Fruit fly (Drosophila melanogaster): ENCODE data around the gene Cht7.

The Cht7 gene

DNA sequence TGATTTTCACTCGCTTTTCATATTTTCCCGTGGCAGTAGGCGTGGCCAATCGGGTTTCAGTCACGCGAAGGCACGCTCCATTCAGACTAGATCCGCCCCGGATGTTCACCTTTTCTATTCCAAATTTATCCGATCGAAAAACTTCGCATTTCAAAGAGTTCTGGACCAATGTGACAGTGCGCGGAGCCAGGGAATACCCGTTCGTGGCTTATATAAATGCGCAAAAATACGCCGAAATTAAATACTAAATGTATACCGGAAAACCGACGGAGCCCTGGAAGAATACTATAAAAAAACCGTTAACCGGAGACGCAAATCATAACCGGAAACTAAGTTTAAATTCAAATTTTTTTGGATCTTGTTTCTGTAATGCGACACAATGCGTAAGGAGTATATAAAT lies 20.8 kb upstream of the Cht7 start, which contains the start of gene promL (continued):
- TF ChIP-seq D (optimal IDR thresholded peaks at IDR 0.05) (no peak), D (GFP tag; optimal IDR thresholded peaks at IDR 0.05) (no peak), ranshi (GFP tag; IDR thresholded peaks at IDR 0.05) (no peak; the same call in 1 of the 2 replicates), CG4617 (GFP tag; optimal IDR thresholded peaks at IDR 0.05; ENCODE audit: borderline replicate concordance) (peak; percentile 74), CG34224 (GFP tag; IDR thresholded peaks at IDR 0.05; ENCODE audit: partially characterized antibody) (no peak), Doc3 (GFP tag; IDR thresholded peaks at IDR 0.05; ENCODE audit: partially characterized antibody) (no peak), GATAe (GFP tag; conservative IDR thresholded peaks at IDR 0.05) (no peak), CG11093 (GFP tag; IDR thresholded peaks at IDR 0.05) (no peak), slp2 (GFP tag; optimal IDR thresholded peaks at IDR 0.05) (peak; percentile 50), Deaf1 (tag; optimal IDR thresholded peaks at IDR 0.05) (peak; percentile 40), ara (GFP tag; IDR thresholded peaks at IDR 0.05) (0 out of 2 replicates have a peak, but pooled peaks have one; percentile 12), peb (GFP tag; IDR thresholded peaks at IDR 0.05) (no peak), dmrt99B (tag; optimal IDR thresholded peaks at IDR 0.05) (peak; percentile 26), CG15514 (GFP tag; optimal IDR thresholded peaks at IDR 0.05) (peak; percentile 88), jumu (GFP tag; optimal IDR thresholded peaks at IDR 0.05) (peak; percentile 16), wek (GFP tag; optimal IDR thresholded peaks at IDR 0.05) (peak; percentile 54), Asciz (GFP tag; optimal IDR thresholded peaks at IDR 0.05) (peak; percentile 50), stc (GFP tag; IDR thresholded peaks at IDR 0.05) (no peak), Lim3 (GFP tag; IDR thresholded peaks at IDR 0.05) (no peak), lab (GFP tag; optimal IDR thresholded peaks at IDR 0.05) (peak; percentile 81), CG17802 (tag; optimal IDR thresholded peaks at IDR 0.05) (no peak), CG1792 (GFP tag; optimal IDR thresholded peaks at IDR 0.05) (no peak), amos (GFP tag; IDR thresholded peaks at IDR 0.05; ENCODE audit: partially characterized antibody) (no peak; the same call in 1 of the 2 replicates), psq (GFP tag; optimal IDR thresholded peaks at IDR 0.05) (no peak), CG11696 (GFP tag; IDR thresholded peaks at IDR 0.05) (no peak), CG15601 (tag; optimal IDR thresholded peaks at IDR 0.05) (peak; percentile 71), unpg (GFP tag; optimal IDR thresholded peaks at IDR 0.05) (peak; percentile 61), CG1529 (GFP tag; optimal IDR thresholded peaks at IDR 0.05) (peak; percentile 7), CG4282 (GFP tag; optimal IDR thresholded peaks at IDR 0.05) (no peak), CG6654 (GFP tag; optimal IDR thresholded peaks at IDR 0.05) (no peak), CG9609 (GFP tag; optimal IDR thresholded peaks at IDR 0.05) (no peak), HLH54F (GFP tag; optimal IDR thresholded peaks at IDR 0.05) (peak; percentile 42), CG3995 (GFP tag; optimal IDR thresholded peaks at IDR 0.05) (peak; percentile 22), z (GFP tag; IDR thresholded peaks at IDR 0.05) (no peak), Dfd (GFP tag; optimal IDR thresholded peaks at IDR 0.05) (no peak), twi (tag; optimal IDR thresholded peaks at IDR 0.05) (no peak), pita (GFP tag; optimal IDR thresholded peaks at IDR 0.05) (peak; percentile 28), CG6683 (GFP tag; optimal IDR thresholded peaks at IDR 0.05) (no peak), p53 (GFP tag; optimal IDR thresholded peaks at IDR 0.05) (peak; percentile 42), CG34376 (GFP tag; optimal IDR thresholded peaks at IDR 0.05) (peak; percentile 75), fd3F (GFP tag; optimal IDR thresholded peaks at IDR 0.05) (peak; percentile 10), CG17912 (GFP tag; optimal IDR thresholded peaks at IDR 0.05) (peak; percentile 85), danr (GFP tag; IDR thresholded peaks at IDR 0.05) (no peak), CG9797 (GFP tag; optimal IDR thresholded peaks at IDR 0.05) (peak; percentile 97), da (GFP tag; optimal IDR thresholded peaks at IDR 0.05) (no peak), Ets65A (GFP tag) (peak; percentile 97), corto (GFP tag; optimal IDR thresholded peaks at IDR 0.05) (peak; percentile 34), CG4328 (GFP tag; optimal IDR thresholded peaks at IDR 0.05) (peak; percentile 49), esg (GFP tag; conservative IDR thresholded peaks at IDR 0.05) (no peak), CG13296 (GFP tag; optimal IDR thresholded peaks at IDR 0.05) (peak; percentile 76), sd (tag; optimal IDR thresholded peaks at IDR 0.05) (peak; percentile 59)

Measured in whole organism, embryonic.